Fruit fly (Drosophila melanogaster) whole organism, prepupa: Measurements from ENCODE around the gene Trmt61.
A peak's percentile ranks its signal among the peaks of the same experiment; 100 is the strongest.

Experiments used
- Blimp-1 ChIP-seq: fragments of 200-800 bp; sonication (Bioruptor generic); optimal IDR thresholded peaks from 3 replicates; lab custom pipeline; 2017; ENCODE audit warnings: missing biosample characterization, missing genetic modification characterization, mild to moderate bottlenecking, moderate library complexity, missing genetic modification reagents
- CG10631 ChIP-seq: fragments of 200-800 bp; sonication (Bioruptor generic); optimal IDR thresholded peaks from 2 replicates; lab custom pipeline; 2016; ENCODE audit warnings: missing biosample characterization, missing genetic modification characterization
- CG10669 ChIP-seq: fragments of 200-800 bp; sonication (Bioruptor generic); optimal IDR thresholded peaks from 3 replicates; lab custom pipeline; 2018; ENCODE audit warnings: missing biosample characterization, mild to moderate bottlenecking, missing genetic modification characterization, moderate library complexity
- CG11762 ChIP-seq: fragments of 200-800 bp; sonication (Bioruptor generic); optimal IDR thresholded peaks from 3 replicates; lab custom pipeline; 2016; ENCODE audit warnings: missing biosample characterization, missing genetic modification characterization; ENCODE audit not compliant: insufficient read depth
- CG16779 ChIP-seq: fragments of 200-800 bp; sonication (Bioruptor generic); optimal IDR thresholded peaks from 3 replicates; lab custom pipeline; 2017; ENCODE audit warnings: missing biosample characterization, mild to moderate bottlenecking, missing genetic modification characterization
- CG3032 ChIP-seq: fragments of 200-800 bp; optimal IDR thresholded peaks from 2 replicates; lab custom pipeline; 2019; ENCODE audit warnings: missing biosample characterization, mild to moderate bottlenecking, missing genetic modification characterization, moderate library complexity
- CG31627 ChIP-seq: fragments of 200-800 bp; sonication (Bioruptor generic); optimal IDR thresholded peaks from 3 replicates; lab custom pipeline; 2016; ENCODE audit warnings: missing biosample characterization, missing genetic modification characterization
- CG32006 ChIP-seq: fragments of 200-800 bp; sonication (Bioruptor generic); optimal IDR thresholded peaks from 3 replicates; lab custom pipeline; 2017; ENCODE audit warnings: missing biosample characterization, mild to moderate bottlenecking, missing genetic modification characterization
- CG34406 ChIP-seq: fragments of 200-800 bp; sonication (Bioruptor generic); optimal IDR thresholded peaks from 3 replicates; lab custom pipeline; 2016; ENCODE audit warnings: missing biosample characterization, missing genetic modification characterization
- CG4318 ChIP-seq: fragments of 200-800 bp; sonication (Bioruptor generic); optimal IDR thresholded peaks from 3 replicates; lab custom pipeline; 2017; ENCODE audit warnings: missing biosample characterization, mild to moderate bottlenecking, missing genetic modification characterization
- CG6163 ChIP-seq: fragments of 200-800 bp; sonication (Bioruptor generic); IDR thresholded peaks from 3 replicates; pipeline ENCODE4 v1.3.6; 2022; ENCODE audit warnings: missing biosample characterization, missing genetic modification characterization
- CG6792 ChIP-seq: fragments of 200-800 bp; sonication (Bioruptor generic); optimal IDR thresholded peaks from 3 replicates; lab custom pipeline; 2016; ENCODE audit warnings: missing biosample characterization, missing genetic modification characterization
- CG6808 ChIP-seq: fragments of 200-800 bp; sonication (Bioruptor generic); optimal IDR thresholded peaks from 3 replicates; lab custom pipeline; 2017; ENCODE audit warnings: missing biosample characterization, missing genetic modification characterization, mild to moderate bottlenecking, moderate library complexity, missing genetic modification reagents
- CG6854 ChIP-seq: fragments of 200-800 bp; sonication (Bioruptor generic); optimal IDR thresholded peaks from 2 replicates; lab custom pipeline; 2017; ENCODE audit warnings: missing biosample characterization, mild to moderate bottlenecking, missing genetic modification characterization
- CG8119 ChIP-seq: fragments of 200-800 bp; sonication (Bioruptor generic); IDR thresholded peaks from 3 replicates; pipeline ENCODE4 v1.3.6; 2022; ENCODE audit warnings: missing biosample characterization, missing genetic modification characterization
- CG8319 ChIP-seq: fragments of 200-800 bp; sonication (Bioruptor generic); optimal IDR thresholded peaks from 3 replicates; lab custom pipeline; 2016; ENCODE audit warnings: missing biosample characterization, missing genetic modification characterization
- CG8632 ChIP-seq: fragments of 200-800 bp; sonication (Bioruptor generic); optimal IDR thresholded peaks from 3 replicates; lab custom pipeline; 2016; ENCODE audit warnings: missing biosample characterization, missing genetic modification characterization
- CG9139 ChIP-seq: fragments of 200-800 bp; sonication (Bioruptor generic); optimal IDR thresholded peaks from 3 replicates; lab custom pipeline; 2017; ENCODE audit warnings: missing biosample characterization, mild to moderate bottlenecking, missing genetic modification characterization
- Eip78C ChIP-seq: fragments of 200-800 bp; sonication (Bioruptor generic); peaks from one replicate; lab custom pipeline; 2016; ENCODE audit warnings: missing biosample characterization, missing genetic modification characterization
- Eip93F ChIP-seq: fragments of 200-800 bp; sonication (Bioruptor generic); optimal IDR thresholded peaks from 2 replicates; lab custom pipeline; 2016; ENCODE audit warnings: missing biosample characterization, mild to moderate bottlenecking, missing genetic modification characterization
- Ets21C ChIP-seq: fragments of 200-800 bp; sonication (Bioruptor generic); optimal IDR thresholded peaks from 3 replicates; lab custom pipeline; 2016; ENCODE audit warnings: missing biosample characterization, missing genetic modification characterization
- Ets96B ChIP-seq: fragments of 200-800 bp; optimal IDR thresholded peaks from 2 replicates; lab custom pipeline; 2019; ENCODE audit warnings: missing biosample characterization, mild to moderate bottlenecking, missing genetic modification characterization, moderate library complexity
- Gug ChIP-seq: fragments of 200-800 bp; sonication (Bioruptor generic); IDR thresholded peaks from 2 replicates; pipeline ENCODE4 v1.3.6; 2022; ENCODE audit warnings: missing biosample characterization, missing genetic modification characterization
- Hr38 ChIP-seq: sonication (Bioruptor generic); optimal IDR thresholded peaks from 2 replicates; lab custom pipeline; 2016; ENCODE audit warnings: missing biosample characterization, missing genetic modification characterization
- Hr4 ChIP-seq: fragments of 200-800 bp; sonication (Bioruptor generic); optimal IDR thresholded peaks from 3 replicates; lab custom pipeline; 2016; ENCODE audit warnings: missing biosample characterization, missing genetic modification characterization
- Lpt ChIP-seq: fragments of 200-800 bp; sonication (Bioruptor generic); optimal IDR thresholded peaks from 3 replicates; lab custom pipeline; 2016; ENCODE audit warnings: missing biosample characterization, missing genetic modification characterization
- Met ChIP-seq: fragments of 200-800 bp; sonication (Bioruptor generic); optimal IDR thresholded peaks from 3 replicates; lab custom pipeline; 2016; ENCODE audit warnings: missing biosample characterization, missing genetic modification characterization
- OdsH ChIP-seq: fragments of 200-800 bp; sonication (Bioruptor generic); optimal IDR thresholded peaks from 3 replicates; lab custom pipeline; 2016; ENCODE audit warnings: missing biosample characterization, missing genetic modification characterization
- Smox ChIP-seq: fragments of 200-800 bp; sonication (Bioruptor generic); optimal IDR thresholded peaks from 3 replicates; lab custom pipeline; 2016; ENCODE audit warnings: missing biosample characterization, missing genetic modification characterization
- Sox102F ChIP-seq: fragments of 200-800 bp; sonication (Bioruptor generic); optimal IDR thresholded peaks from 2 replicates; lab custom pipeline; 2016; ENCODE audit warnings: missing biosample characterization, mild to moderate bottlenecking, missing genetic modification characterization
- Sox14 ChIP-seq: fragments of 200-800 bp; sonication (Bioruptor generic); optimal IDR thresholded peaks from 3 replicates; lab custom pipeline; 2016; ENCODE audit warnings: missing biosample characterization, missing genetic modification characterization
- achi ChIP-seq: fragments of 200-800 bp; sonication (Bioruptor generic); optimal IDR thresholded peaks from 3 replicates; lab custom pipeline; 2016; ENCODE audit warnings: missing biosample characterization, missing genetic modification characterization
- acj6 ChIP-seq: fragments of 200-800 bp; sonication (Bioruptor generic); optimal IDR thresholded peaks from 3 replicates; lab custom pipeline; 2016; ENCODE audit warnings: missing biosample characterization, missing genetic modification characterization
- dsx ChIP-seq: fragments of 200-800 bp; optimal IDR thresholded peaks from 3 replicates; lab custom pipeline; 2019; ENCODE audit warnings: missing biosample characterization, mild to moderate bottlenecking, missing genetic modification characterization, moderate library complexity; ENCODE audit not compliant: poor library complexity, severe bottlenecking
- eg ChIP-seq: fragments of 200-800 bp; sonication (Bioruptor generic); IDR thresholded peaks from 3 replicates; pipeline ENCODE4 v1.3.6; 2022; ENCODE audit warnings: missing biosample characterization, missing genetic modification characterization
- esn ChIP-seq: fragments of 200-800 bp; sonication (Bioruptor generic); optimal IDR thresholded peaks from 2 replicates; lab custom pipeline; 2016; ENCODE audit warnings: missing biosample characterization, mild to moderate bottlenecking, missing genetic modification characterization, moderate library complexity
- fd85E ChIP-seq: fragments of 200-800 bp; sonication (Bioruptor generic); optimal IDR thresholded peaks from 3 replicates; lab custom pipeline; 2016; ENCODE audit warnings: missing biosample characterization, missing genetic modification characterization
- fkh ChIP-seq: fragments of 200-800 bp; sonication (Bioruptor generic); optimal IDR thresholded peaks from 3 replicates; lab custom pipeline; 2017; ENCODE audit warnings: missing biosample characterization, mild to moderate bottlenecking, missing genetic modification characterization, moderate library complexity
- lz ChIP-seq: fragments of 200-800 bp; sonication (Bioruptor generic); optimal IDR thresholded peaks from 3 replicates; lab custom pipeline; 2016; ENCODE audit warnings: missing biosample characterization, missing genetic modification characterization
- net ChIP-seq: fragments of 200-800 bp; sonication (Bioruptor generic); optimal IDR thresholded peaks from 3 replicates; lab custom pipeline; 2016; ENCODE audit warnings: missing biosample characterization, missing genetic modification characterization
- pdm3 ChIP-seq: fragments of 200-800 bp; sonication (Bioruptor generic); optimal IDR thresholded peaks from 3 replicates; lab custom pipeline; 2016; ENCODE audit warnings: missing biosample characterization, missing genetic modification characterization
- spab ChIP-seq: fragments of 200-800 bp; sonication (Bioruptor generic); optimal IDR thresholded peaks from 2 replicates; lab custom pipeline; 2017; ENCODE audit warnings: missing biosample characterization, mild to moderate bottlenecking, missing genetic modification characterization, missing genetic modification reagents
- ss ChIP-seq, 2 experiments: fragments of 200-800 bp; sonication (Bioruptor generic); optimal IDR thresholded peaks; 2 replicates in 1 of 2; 3 replicates in 1 of 2; lab custom pipeline; 2017 to 2018; ENCODE audit warnings: mild to moderate bottlenecking in 2 of 2, missing biosample characterization in 2 of 2, missing genetic modification characterization in 2 of 2, moderate library complexity in 1 of 2
- topi ChIP-seq: fragments of 200-800 bp; sonication (Bioruptor generic); optimal IDR thresholded peaks from 3 replicates; lab custom pipeline; 2016; ENCODE audit warnings: missing biosample characterization, missing genetic modification characterization
- vri ChIP-seq: fragments of 200-800 bp; sonication (Bioruptor generic); optimal IDR thresholded peaks from 3 replicates; lab custom pipeline; 2016; ENCODE audit warnings: missing biosample characterization, mild to moderate bottlenecking, missing genetic modification characterization

Trmt61 gene

dm6 chr3R:26019232-26019631 lies 40.1 kb upstream of the Trmt61 start (continued):
- TF ChIP-seq CG6808 (GFP tag; lab: Kevin White, UChicago) (peak; percentile 23), CG32006 (peak; percentile 91), CG6163 (peak; percentile 81), Hr38 (no peak), Blimp-1 (GFP tag; lab: Kevin White, UChicago) (no peak), CG8119 (GFP tag; lab: Robert Waterston, UW) (peak; percentile 93), CG9139 (no peak), esn (no peak), CG6792 (no peak), spab (peak; percentile 20), CG8632 (peak; percentile 10), Eip78C (GFP tag; lab: Kevin White, UChicago) (peak; percentile 68), Ets21C (GFP tag; lab: Kevin White, UChicago) (no peak), CG11762 (GFP tag; lab: Kevin White, UChicago) (peak; percentile 0), CG8319 (GFP tag; lab: Kevin White, UChicago) (no peak), CG4318 (GFP tag; lab: Kevin White, UChicago) (peak; percentile 81), CG3032 (peak; percentile 37), dsx (GFP tag; lab: Kevin White, UChicago) (no peak), fkh (GFP tag; lab: Kevin White, UChicago) (no peak), ss (GFP tag; optimal IDR thresholded peaks at IDR 0.05; lab: Kevin White, UChicago) (no peak), fd85E (GFP tag; lab: Kevin White, UChicago) (no peak), pdm3 (GFP tag; lab: Kevin White, UChicago) (peak; percentile 20), CG10631 (GFP tag; lab: Kevin White, UChicago) (peak; percentile 70), Eip93F (GFP tag; lab: Kevin White, UChicago) (no peak), CG10669 (GFP tag; lab: Kevin White, UChicago) (peak; percentile 0), Sox14 (peak; percentile 19), CG6854 (GFP tag; lab: Kevin White, UChicago) (no peak), Ets96B (peak; percentile 64), vri (GFP tag; lab: Kevin White, UChicago) (no peak)
- TF ChIP-seq, all 60 proteins: peak for 29

- peak; percentile 40 for TF ChIP-seq CG16779 (tag; lab: Kevin White, UChicago)
- TF ChIP-seq CG8119 (GFP tag; lab: Robert Waterston, UW) = peak; percentile 83
- TF ChIP-seq fd85E (GFP tag; lab: Kevin White, UChicago) = no peak
- TF ChIP-seq CG32006 = peak; percentile 88
- TF ChIP-seq fkh (GFP tag; lab: Kevin White, UChicago) = no peak
- peak; percentile 82 for TF ChIP-seq OdsH (GFP tag; lab: Kevin White, UChicago)
- TF ChIP-seq Sox14 = peak; percentile 36
- peak; percentile 65 for TF ChIP-seq pdm3 (GFP tag; lab: Kevin White, UChicago)
- TF ChIP-seq Ets96B = peak; percentile 72
- TF ChIP-seq CG4318 (GFP tag; lab: Kevin White, UChicago) = peak; percentile 78
- peak; percentile 72 for TF ChIP-seq acj6 (GFP tag; lab: Kevin White, UChicago)
- TF ChIP-seq CG9139 = no peak
- peak; percentile 68 for TF ChIP-seq CG3032
- peak; percentile 15 for TF ChIP-seq CG31627 (GFP tag; lab: Kevin White, UChicago)
- peak; percentile 73 for TF ChIP-seq CG10669 (GFP tag; lab: Kevin White, UChicago)
- TF ChIP-seq topi (GFP tag; lab: Kevin White, UChicago) = peak; percentile 48
- TF ChIP-seq Eip78C (GFP tag; lab: Kevin White, UChicago) = peak; percentile 89
- peak; percentile 46 for TF ChIP-seq lz (GFP tag; lab: Kevin White, UChicago)
- TF ChIP-seq CG8632 = peak; percentile 62
- TF ChIP-seq achi (GFP tag; lab: Kevin White, UChicago) = peak; percentile 77
- TF ChIP-seq Lpt (GFP tag; lab: Kevin White, UChicago) = peak; percentile 25
- peak; percentile 33 for TF ChIP-seq CG6792
- peak; percentile 53 for TF ChIP-seq Met (GFP tag; lab: Kevin White, UChicago)
- TF ChIP-seq CG34406 (GFP tag; lab: Kevin White, UChicago) = peak; percentile 73
- TF ChIP-seq Sox102F (GFP tag; lab: Kevin White, UChicago) = peak; percentile 26
- TF ChIP-seq dsx (GFP tag; lab: Kevin White, UChicago) = no peak
- TF ChIP-seq Smox = peak; percentile 51
- TF ChIP-seq Hr4 (GFP tag; lab: Kevin White, UChicago) = peak; percentile 77
- TF ChIP-seq net (GFP tag; lab: Kevin White, UChicago) = peak; percentile 62
- TF ChIP-seq CG8319 (GFP tag; lab: Kevin White, UChicago) = peak; percentile 24
- TF ChIP-seq Eip93F (GFP tag; lab: Kevin White, UChicago) = no peak
- TF ChIP-seq eg (GFP tag; lab: Robert Waterston, UW) = peak; percentile 84
- peak; percentile 58 for TF ChIP-seq Gug (GFP tag; lab: Robert Waterston, UW)
Measured at dm6 chr3R:26020244-26021171, 38.8 kb upstream of the Trmt61 start.
